Worm (Caenorhabditis elegans) whole organism, L4 larva: ENCODE measurements around the gene rpoa-49.
A peak's percentile ranks its signal among the peaks of the same experiment; 100 is the strongest.

Experiments
- R02D3.7 ChIP-seq: fragments of 150-350 bp; sonication (generic microtip); optimal IDR thresholded peaks from 3 replicates; lab custom pipeline; 2014; ENCODE audit warnings: missing biosample characterization, missing genetic modification characterization
- aly-2 ChIP-seq: sonication (generic microtip); optimal IDR thresholded peaks from 2 replicates; lab custom pipeline; 2018; ENCODE audit warnings: missing biosample characterization, missing genetic modification characterization
- ama-1 ChIP-seq: fragments of 150-350 bp; optimal IDR thresholded peaks from 2 replicates; lab custom pipeline; 2014; ENCODE audit warnings: inconsistent platforms, mixed read lengths
- ceh-32 ChIP-seq: sonication (generic microtip); optimal IDR thresholded peaks from 2 replicates; lab custom pipeline; 2016; ENCODE audit warnings: mild to moderate bottlenecking, missing genetic modification characterization, missing compliant biosample characterization; ENCODE audit not compliant: poor library complexity
- hlh-30 ChIP-seq: sonication (generic microtip); optimal IDR thresholded peaks from 2 replicates; lab custom pipeline; 2017; ENCODE audit warnings: antibody characterized with exemption, mild to moderate bottlenecking, missing genetic modification characterization, missing compliant biosample characterization; ENCODE audit not compliant: insufficient read depth
- lin-1 ChIP-seq: fragments of 200-800 bp; sonication (Bioruptor generic); IDR thresholded peaks from 2 replicates; pipeline ENCODE4 v1.3.6; 2022; ENCODE audit warnings: missing genetic modification reagents, missing genetic modification characterization, missing compliant biosample characterization
- lin-39 ChIP-seq: fragments of 150-350 bp; optimal IDR thresholded peaks from 2 replicates; lab custom pipeline; 2014; ENCODE audit warnings: missing biosample characterization, missing genetic modification reagents, missing genetic modification characterization
- lsy-2 ChIP-seq, 2 experiments: fragments of 150-350 bp in 1 of 2; sonication (generic microtip) in 1 of 2; optimal IDR thresholded peaks; 2 replicates each; lab custom pipeline; 2014 to 2017; ENCODE audit warnings: missing biosample characterization in 2 of 2, missing genetic modification characterization in 2 of 2
- nhr-237 ChIP-seq: sonication (generic microtip); optimal IDR thresholded peaks from 2 replicates; lab custom pipeline; 2017; ENCODE audit warnings: missing biosample characterization, missing genetic modification characterization
- pha-4 ChIP-seq, 2 experiments: fragments of 150-350 bp in 1 of 2; fragments of 200-800 bp in 1 of 2; sonication (Bioruptor generic) in 1 of 2; IDR thresholded peaks in 1 of 2; optimal IDR thresholded peaks in 1 of 2; 2 replicates each; pipeline versions ENCODE4 v1.3.6 to Lab custom; 2014 to 2022; ENCODE audit warnings: missing genetic modification characterization in 2 of 2, missing genetic modification reagents in 2 of 2, missing biosample characterization in 1 of 2, missing compliant biosample characterization in 1 of 2
- unc-62 ChIP-seq, 3 experiments: fragments of 150-350 bp in 1 of 3; sonication (generic microtip); optimal IDR thresholded peaks in 2 of 3; peaks in 1 of 3; 1 replicate in 1 of 3; 2 replicates in 2 of 3; lab custom pipeline; 2014 to 2017; ENCODE audit warnings: missing biosample characterization in 3 of 3, missing genetic modification characterization in 3 of 3, missing genetic modification reagents in 3 of 3, missing genotype in 1 of 3

- TF ChIP-seq R02D3.7 (no peak), lin-1 (GFP tag; lab: Robert Waterston, UW) (no peak), aly-2 (tag; lab: Kevin White, UChicago) (no peak), lin-39 (tag; lab: Kevin White, UChicago) (no peak), ama-1 (peak; percentile 4), ceh-32 (no peak), pha-4 (GFP tag; IDR thresholded peaks at IDR 0.05; lab: Robert Waterston, UW) (no peak), pha-4 (tag; optimal IDR thresholded peaks at IDR 0.05; lab: Kevin White, UChicago) (no peak), hlh-30 (no peak), unc-62 (GFP tag; optimal IDR thresholded peaks at IDR 0.05 in 1 of 2; lab: Kevin White, UChicago) (no peak), unc-62 (tag; optimal IDR thresholded peaks at IDR 0.05; lab: Kevin White, UChicago) (no peak), nhr-237 (tag; lab: Kevin White, UChicago) (no peak), lsy-2 (tag; optimal IDR thresholded peaks at IDR 0.05; lab: Kevin White, UChicago) (no peak)
Observed at ce11 chrII:44740-45139, at the start of gene rpoa-49.
